Worm (Caenorhabditis elegans): Measurements from ENCODE around the gene nhr-229.
"Not testable (repeated sequence)": the region's sequence is repeated elsewhere in the genome, so short reads cannot be mapped to it uniquely, and the experiment has no call there.

- TF ChIP-seq unc-39 (tag; optimal IDR thresholded peaks at IDR 0.05); fos-1 (tag; optimal IDR thresholded peaks at IDR 0.05); mbf-1 (tag; optimal IDR thresholded peaks at IDR 0.05); alr-1 (tag; optimal IDR thresholded peaks at IDR 0.05); unc-62 (GFP tag; optimal IDR thresholded peaks at IDR 0.05); zag-1 (tag; optimal IDR thresholded peaks at IDR 0.05); elt-3 (tag; optimal IDR thresholded peaks at IDR 0.05); dmd-4 (tag; optimal IDR thresholded peaks at IDR 0.05); R02D3.7 (tag; optimal IDR thresholded peaks at IDR 0.05): not testable (repeated sequence)
These were observed 40.4 kb upstream of the nhr-229 start, which contains the start of gene Y116A8C.24 for ce11 chrIV:17070791-17071190.

Measured in whole organism, L2 larva.